Worm (Caenorhabditis elegans) whole organism, L4/young adult: ENCODE measurements around the gene idpc-2.

ENCODE experiments used
- W03F9.2 ChIP-seq: fragments of 150-350 bp; optimal IDR thresholded peaks from 2 replicates; lab custom pipeline; 2014; ENCODE audit warnings: missing biosample characterization, missing genetic modification characterization
- dao-5 ChIP-seq: sonication (generic microtip); optimal IDR thresholded peaks from 2 replicates; lab custom pipeline; 2016; ENCODE audit warnings: missing genotype, missing genetic modification characterization, moderate library complexity, missing compliant biosample characterization

DNA sequence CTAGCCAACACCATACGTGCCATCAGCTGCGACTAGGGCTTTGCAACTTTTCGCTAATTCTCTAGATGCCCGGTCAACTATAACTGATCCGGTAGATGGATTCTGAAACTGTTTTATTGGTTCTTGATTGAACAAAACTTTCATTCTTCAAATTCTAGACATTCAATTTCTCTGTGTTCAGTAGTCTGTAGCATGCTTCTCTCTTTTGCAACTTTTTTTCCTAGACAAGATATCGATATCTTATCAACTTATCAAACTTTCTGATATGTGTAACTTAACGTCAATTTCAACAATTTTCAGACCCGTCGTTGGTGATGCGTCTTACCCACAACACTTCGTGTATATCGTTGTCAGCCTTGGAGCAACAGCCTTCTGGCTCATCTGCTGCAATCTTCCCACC is 44.7 kb upstream of the idpc-2 start, which contains the start of gene ZC190.4:
- no peak for TF ChIP-seq W03F9.2 (tag; lab: Kevin White, UChicago)
- TF ChIP-seq dao-5 (tag; lab: Kevin White, UChicago) = no peak
